Fruit fly (Drosophila melanogaster) whole organism, prepupa: Measurements from ENCODE around the gene NFAT.

Source experiments
- CG11294 ChIP-seq: fragments of 200-800 bp; sonication (Bioruptor generic); IDR thresholded peaks from 2 replicates; pipeline ENCODE4 v1.3.6; 2022; ENCODE audit warnings: missing biosample characterization, missing genetic modification characterization
- CG31627 ChIP-seq: fragments of 200-800 bp; sonication (Bioruptor generic); optimal IDR thresholded peaks from 3 replicates; lab custom pipeline; 2016; ENCODE audit warnings: missing biosample characterization, missing genetic modification characterization
- CG32006 ChIP-seq: fragments of 200-800 bp; sonication (Bioruptor generic); optimal IDR thresholded peaks from 3 replicates; lab custom pipeline; 2017; ENCODE audit warnings: missing biosample characterization, mild to moderate bottlenecking, missing genetic modification characterization
- CG4318 ChIP-seq: fragments of 200-800 bp; sonication (Bioruptor generic); optimal IDR thresholded peaks from 3 replicates; lab custom pipeline; 2017; ENCODE audit warnings: missing biosample characterization, mild to moderate bottlenecking, missing genetic modification characterization
- Eip75B ChIP-seq: fragments of 200-800 bp; sonication (Bioruptor generic); optimal IDR thresholded peaks from 3 replicates; lab custom pipeline; 2016; ENCODE audit warnings: missing biosample characterization, missing genetic modification characterization
- Hr39 ChIP-seq: fragments of 200-800 bp; sonication (Bioruptor generic); optimal IDR thresholded peaks from 2 replicates; lab custom pipeline; 2016; ENCODE audit warnings: missing biosample characterization, missing genetic modification characterization
- Hr4 ChIP-seq: fragments of 200-800 bp; sonication (Bioruptor generic); optimal IDR thresholded peaks from 3 replicates; lab custom pipeline; 2016; ENCODE audit warnings: missing biosample characterization, missing genetic modification characterization
- achi ChIP-seq: fragments of 200-800 bp; sonication (Bioruptor generic); optimal IDR thresholded peaks from 3 replicates; lab custom pipeline; 2016; ENCODE audit warnings: missing biosample characterization, missing genetic modification characterization
- dac ChIP-seq: fragments of 200-800 bp; sonication (Bioruptor generic); optimal IDR thresholded peaks from 2 replicates; lab custom pipeline; 2017; ENCODE audit warnings: missing biosample characterization, mild to moderate bottlenecking, missing genetic modification characterization
- eg ChIP-seq: fragments of 200-800 bp; sonication (Bioruptor generic); IDR thresholded peaks from 3 replicates; pipeline ENCODE4 v1.3.6; 2022; ENCODE audit warnings: missing biosample characterization, missing genetic modification characterization

DNA sequence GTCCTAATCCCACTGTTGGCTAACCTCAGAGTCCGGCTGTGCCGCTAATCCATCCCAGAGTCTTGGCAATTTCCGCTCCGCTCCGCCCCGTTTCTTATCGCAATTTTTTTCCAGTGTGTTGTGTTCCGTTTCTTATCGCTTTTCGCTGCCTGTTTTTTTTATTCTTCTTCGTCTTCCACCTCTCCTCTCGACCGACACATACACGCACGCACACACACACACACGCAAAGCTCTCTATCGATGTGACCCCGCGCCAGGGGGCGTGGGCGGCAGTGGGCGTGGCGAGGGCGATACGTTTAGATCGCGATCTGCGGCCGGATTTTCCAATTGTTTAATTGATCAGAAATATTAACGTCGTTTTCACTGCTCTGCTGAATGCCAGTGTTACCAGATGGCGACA lies 8.6 kb upstream of the NFAT start:
- no peak for TF ChIP-seq achi (GFP tag; lab: Kevin White, UChicago)
- no peak for TF ChIP-seq CG31627 (GFP tag; lab: Kevin White, UChicago)
- no peak for TF ChIP-seq dac (GFP tag; lab: Kevin White, UChicago)
- TF ChIP-seq Hr39 (GFP tag; lab: Kevin White, UChicago), result no peak
- no peak for TF ChIP-seq eg (GFP tag; lab: Robert Waterston, UW)
- no peak for TF ChIP-seq Eip75B (GFP tag; lab: Kevin White, UChicago)
- no peak for TF ChIP-seq Hr4 (GFP tag; lab: Kevin White, UChicago)
- TF ChIP-seq CG4318 (GFP tag; lab: Kevin White, UChicago), result no peak
- no peak for TF ChIP-seq CG11294 (GFP tag; lab: Robert Waterston, UW)
- no peak for TF ChIP-seq CG32006 (GFP tag; lab: Kevin White, UChicago)
